Worm (Caenorhabditis elegans) whole organism, L1 larva: ENCODE results near the gene cyp-25A6.
"Not testable (repeated sequence)": the region's sequence is repeated elsewhere in the genome, so short reads cannot be mapped to it uniquely, and the experiment has no call there.

Source experiments
- C04F5.9 ChIP-seq: sonication (generic microtip); optimal IDR thresholded peaks from 2 replicates; lab custom pipeline; 2016; ENCODE audit warnings: missing genetic modification characterization, missing compliant biosample characterization
- Y116A8C.19 ChIP-seq: sonication (generic microtip); optimal IDR thresholded peaks from 2 replicates; lab custom pipeline; 2016; ENCODE audit warnings: missing compliant biosample characterization, missing genetic modification characterization, borderline replicate concordance
- ama-1 ChIP-seq: fragments of 150-350 bp; optimal IDR thresholded peaks from 2 replicates; lab custom pipeline; 2014
- blmp-1 ChIP-seq: fragments of 150-350 bp; optimal IDR thresholded peaks from 2 replicates; lab custom pipeline; 2014; ENCODE audit warnings: missing biosample characterization, missing genetic modification characterization
- ceh-82 ChIP-seq, 3 experiments: fragments of 150-350 bp in 1 of 3; sonication (generic microtip) in 2 of 3; optimal IDR thresholded peaks; 2 replicates each; lab custom pipeline; 2014 to 2017; ENCODE audit warnings: missing biosample characterization in 3 of 3, missing genetic modification characterization in 3 of 3
- ces-1 ChIP-seq: fragments of 150-350 bp; optimal IDR thresholded peaks from 2 replicates; lab custom pipeline; 2014; ENCODE audit warnings: missing biosample characterization, missing genetic modification reagents, missing genetic modification characterization
- dpl-1 ChIP-seq, 3 experiments: fragments of 150-350 bp in 2 of 3; sonication (generic microtip) in 1 of 3; optimal IDR thresholded peaks; 2 replicates each; lab custom pipeline; 2014 to 2017; ENCODE audit warnings: missing biosample characterization in 3 of 3, missing genetic modification characterization in 3 of 3, missing genetic modification reagents in 3 of 3
- egl-13 ChIP-seq: sonication (generic microtip); optimal IDR thresholded peaks from 2 replicates; lab custom pipeline; 2016; ENCODE audit warnings: missing genotype, missing genetic modification reagents, missing genetic modification characterization, missing compliant biosample characterization
- elt-2 ChIP-seq: sonication (generic microtip); optimal IDR thresholded peaks from 2 replicates; lab custom pipeline; 2016; ENCODE audit warnings: missing genetic modification characterization, mild to moderate bottlenecking, inconsistent platforms, missing compliant biosample characterization, missing genetic modification reagents
- fkh-4 ChIP-seq: sonication (generic microtip); optimal IDR thresholded peaks from 2 replicates; lab custom pipeline; 2016; ENCODE audit warnings: missing compliant biosample characterization, missing genetic modification characterization, borderline replicate concordance
- fkh-8 ChIP-seq: sonication (generic microtip); optimal IDR thresholded peaks from 2 replicates; lab custom pipeline; 2016; ENCODE audit warnings: mild to moderate bottlenecking, missing genetic modification characterization, missing compliant biosample characterization
- fos-1 ChIP-seq: fragments of 150-350 bp; optimal IDR thresholded peaks from 2 replicates; lab custom pipeline; 2014; ENCODE audit warnings: missing biosample characterization, missing genetic modification characterization
- irx-1 ChIP-seq: sonication (generic microtip); optimal IDR thresholded peaks from 2 replicates; lab custom pipeline; 2016; ENCODE audit warnings: missing genetic modification characterization, missing compliant biosample characterization
- isw-1 ChIP-seq: fragments of 200-800 bp; sonication (Bioruptor generic); IDR thresholded peaks from 2 replicates; pipeline ENCODE4 v1.3.6; 2022; ENCODE audit warnings: missing genetic modification characterization, missing compliant biosample characterization
- lin-13 ChIP-seq: fragments of 150-350 bp; optimal IDR thresholded peaks from 2 replicates; lab custom pipeline; 2014; ENCODE audit warnings: missing biosample characterization, missing genetic modification reagents, missing genetic modification characterization
- lin-14 ChIP-seq: fragments of 200-800 bp; sonication (Bioruptor generic); optimal IDR thresholded peaks from 2 replicates; lab custom pipeline; 2018; ENCODE audit warnings: mild to moderate bottlenecking, missing genetic modification characterization, moderate library complexity, missing compliant biosample characterization
- lin-35 ChIP-seq, 2 experiments: fragments of 150-350 bp; optimal IDR thresholded peaks; 2 replicates each; lab custom pipeline; 2014; ENCODE audit warnings: missing biosample characterization in 2 of 2, missing genetic modification characterization in 2 of 2, missing genetic modification reagents in 2 of 2
- lsy-2 ChIP-seq, 2 experiments: fragments of 150-350 bp; optimal IDR thresholded peaks; 2 replicates each; lab custom pipeline; 2014; ENCODE audit warnings: missing biosample characterization in 2 of 2, missing genetic modification characterization in 2 of 2
- mdl-1 ChIP-seq, 2 experiments: fragments of 150-350 bp; optimal IDR thresholded peaks; 2 replicates each; lab custom pipeline; 2014 to 2017; ENCODE audit warnings: missing biosample characterization in 2 of 2, missing genetic modification characterization in 2 of 2, inconsistent platforms in 1 of 2
- mep-1 ChIP-seq: fragments of 150-350 bp; optimal IDR thresholded peaks from 2 replicates; lab custom pipeline; 2014; ENCODE audit warnings: missing biosample characterization, missing genetic modification characterization
- nhr-20 ChIP-seq: sonication (generic microtip); optimal IDR thresholded peaks from 2 replicates; lab custom pipeline; 2016; ENCODE audit warnings: mild to moderate bottlenecking, missing genetic modification characterization, missing compliant biosample characterization
- nhr-237 ChIP-seq: fragments of 150-350 bp; optimal IDR thresholded peaks from 2 replicates; lab custom pipeline; 2014; ENCODE audit warnings: missing biosample characterization, missing genetic modification characterization
- nhr-28 ChIP-seq: fragments of 150-350 bp; optimal IDR thresholded peaks from 2 replicates; lab custom pipeline; 2014; ENCODE audit warnings: missing biosample characterization, missing genetic modification characterization
- nhr-71 ChIP-seq: sonication (generic microtip); optimal IDR thresholded peaks from 2 replicates; lab custom pipeline; 2016; ENCODE audit warnings: mild to moderate bottlenecking, missing genetic modification characterization, moderate library complexity, missing compliant biosample characterization
- nhr-90 ChIP-seq: sonication (generic microtip); optimal IDR thresholded peaks from 2 replicates; lab custom pipeline; 2016; ENCODE audit warnings: mild to moderate bottlenecking, missing genetic modification characterization, missing compliant biosample characterization; ENCODE audit not compliant: poor library complexity
- rnt-1 ChIP-seq: sonication (generic microtip); optimal IDR thresholded peaks from 2 replicates; lab custom pipeline; 2016; ENCODE audit warnings: mild to moderate bottlenecking, missing genetic modification characterization, moderate library complexity, missing compliant biosample characterization
- skn-1 ChIP-seq: fragments of 150-350 bp; optimal IDR thresholded peaks from 2 replicates; lab custom pipeline; 2014; ENCODE audit warnings: missing biosample characterization, missing genetic modification characterization
- snpc-4 ChIP-seq: fragments of 150-350 bp; optimal IDR thresholded peaks from 2 replicates; lab custom pipeline; 2014; ENCODE audit warnings: missing biosample characterization, missing genetic modification characterization
- snu-23 ChIP-seq: sonication (generic microtip); optimal IDR thresholded peaks from 2 replicates; lab custom pipeline; 2016; ENCODE audit warnings: missing genetic modification characterization, missing compliant biosample characterization
- sup-37 ChIP-seq: fragments of 200-800 bp; sonication (Bioruptor generic); optimal IDR thresholded peaks from 2 replicates; lab custom pipeline; 2018; ENCODE audit warnings: mild to moderate bottlenecking, missing genetic modification characterization, missing compliant biosample characterization
- swsn-7 ChIP-seq: sonication (generic microtip); optimal IDR thresholded peaks from 2 replicates; lab custom pipeline; 2016; ENCODE audit warnings: missing genetic modification characterization, missing compliant biosample characterization
- unc-30 ChIP-seq: sonication (generic microtip); optimal IDR thresholded peaks from 2 replicates; lab custom pipeline; 2017; ENCODE audit warnings: missing biosample characterization, missing genetic modification characterization
- unc-86 ChIP-seq: sonication (generic microtip); optimal IDR thresholded peaks from 2 replicates; lab custom pipeline; 2016; ENCODE audit warnings: missing genetic modification characterization, missing compliant biosample characterization
- vab-15 ChIP-seq: sonication (generic microtip); optimal IDR thresholded peaks from 2 replicates; lab custom pipeline; 2017; ENCODE audit warnings: missing genotype, mild to moderate bottlenecking, missing genetic modification characterization, missing compliant biosample characterization
- xbp-1 ChIP-seq: sonication (generic microtip); optimal IDR thresholded peaks from 2 replicates; lab custom pipeline; 2016; ENCODE audit warnings: missing genetic modification characterization, missing compliant biosample characterization

Gene cyp-25A6

DNA sequence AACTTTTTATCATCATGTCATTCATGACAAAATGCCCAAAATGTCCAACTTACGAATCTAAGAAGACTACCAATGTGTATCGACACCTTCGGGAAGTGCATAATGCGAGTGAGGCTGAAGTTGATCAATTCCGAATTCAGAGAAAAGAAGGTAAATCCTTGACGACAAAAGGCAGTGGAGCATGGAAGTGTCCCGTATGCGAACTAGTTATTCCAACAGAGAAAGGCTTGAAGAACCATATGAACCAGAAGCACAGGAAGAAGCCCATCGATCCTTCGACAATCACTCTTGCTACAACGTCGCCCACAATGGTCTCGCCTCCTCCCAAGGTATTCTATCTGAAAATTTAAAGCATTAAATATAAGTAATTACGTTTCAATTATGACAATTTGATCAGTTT lies 11.2 kb upstream of the cyp-25A6 start, which contains the start of gene K08D10.11:
K08D10.11 (minus strand) TSS at position 101 of the 400 bp plus-strand sequence.
- not testable (repeated sequence) for TF ChIP-seq blmp-1 (tag; lab: Kevin White, UChicago); nhr-90 (tag; lab: Kevin White, UChicago); isw-1

DNA sequence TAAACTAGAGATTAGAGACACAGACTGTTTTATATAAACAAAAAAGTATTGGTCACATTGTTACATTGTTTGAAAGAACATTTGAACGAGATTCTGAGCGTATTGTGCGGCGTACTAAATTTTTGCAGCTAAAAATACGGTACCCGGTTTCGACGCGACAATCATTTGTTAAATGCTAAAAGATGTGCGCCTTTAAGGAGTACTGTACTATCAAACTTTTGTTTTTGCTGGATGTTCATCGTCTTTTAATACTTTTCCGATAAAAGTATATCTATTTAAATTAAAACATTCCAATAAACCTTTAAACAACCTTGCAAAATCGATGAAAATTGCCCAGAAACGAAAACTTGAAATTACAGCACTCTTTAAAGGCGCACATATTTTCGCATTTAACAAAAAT lies 538 bp upstream of the cyp-25A6 start, which contains the start of gene K06B9.6:
K06B9.6 (minus strand) TSS at position 101 of the 400 bp plus-strand sequence.
- TF ChIP-seq mdl-1 (tag; optimal IDR thresholded peaks at IDR 0.05; lab: Kevin White, UChicago); nhr-28 (tag; lab: Kevin White, UChicago); isw-1: not testable (repeated sequence)

ce11 chrIV:4204275-4204674 lies 7.0 kb downstream of the cyp-25A6 start, which contains the start of gene pax-2:
TSS of gene pax-2 (minus strand) at chrIV:4204375.
- TF ChIP-seq C04F5.9 (tag; lab: Kevin White, UChicago) (no peak), fkh-8 (tag; lab: Kevin White, UChicago) (peak; percentile 21)

DNA sequence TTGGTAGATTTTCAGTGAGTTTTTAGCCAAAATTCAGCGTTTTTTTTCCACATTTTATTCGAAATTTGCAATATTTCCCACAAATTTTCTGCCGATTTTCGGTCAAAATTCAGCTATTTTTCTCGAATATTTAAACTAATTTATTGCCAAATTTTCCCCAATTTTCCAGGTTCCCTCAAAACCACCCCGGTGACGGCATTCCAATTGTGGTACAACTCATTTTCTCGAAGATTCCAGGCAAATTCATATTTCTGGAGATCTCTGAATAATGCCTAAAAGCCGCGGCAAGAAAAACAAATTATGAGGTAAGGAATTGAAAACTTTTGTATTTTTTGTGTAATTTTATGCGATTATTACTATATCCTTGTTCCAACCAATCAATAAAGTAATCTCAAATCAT lies 9.8 kb downstream of the cyp-25A6 start, which contains the start of gene osgn-1:
osgn-1 (plus strand) TSS at position 301 of the 400 bp plus-strand sequence.
- TF ChIP-seq dpl-1 (GFP tag; optimal IDR thresholded peaks at IDR 0.05; lab: Kevin White, UChicago) (no peak), C04F5.9 (tag; lab: Kevin White, UChicago) (no peak), fkh-4 (no peak), nhr-28 (tag; lab: Kevin White, UChicago) (no peak), lsy-2 (tag; optimal IDR thresholded peaks at IDR 0.05; lab: Kevin White, UChicago) (no peak), vab-15 (tag; lab: Kevin White, UChicago) (no peak), Y116A8C.19 (no peak), irx-1 (tag; lab: Kevin White, UChicago) (no peak), unc-30 (tag; lab: Kevin White, UChicago) (no peak), snu-23 (no peak), unc-86 (no peak), egl-13 (tag; lab: Kevin White, UChicago) (no peak), rnt-1 (tag; lab: Kevin White, UChicago) (no peak), ces-1 (GFP tag; lab: Kevin White, UChicago) (no peak), fos-1 (tag; lab: Kevin White, UChicago) (no peak), sup-37 (no peak)

DNA sequence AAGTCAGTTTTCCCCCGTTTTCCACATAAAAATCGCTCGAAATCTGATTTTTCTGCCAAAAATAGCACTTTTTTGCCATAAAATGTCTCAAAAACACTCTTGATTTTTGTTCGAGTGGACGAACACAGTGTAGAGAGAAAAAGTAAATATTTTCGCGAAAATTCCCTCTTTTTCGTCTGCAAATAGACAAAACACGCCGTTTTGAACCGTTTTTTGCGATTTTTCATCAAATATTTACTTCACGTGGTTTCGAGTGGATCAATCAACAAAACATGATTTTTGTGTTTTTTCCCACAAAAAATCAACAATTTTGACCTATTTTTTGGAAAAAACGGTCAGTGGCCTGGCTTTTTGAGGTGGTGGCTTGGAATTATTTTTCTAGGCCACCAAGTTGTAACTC lies 11.8 kb downstream of the cyp-25A6 start:
- TF ChIP-seq unc-30 (tag; lab: Kevin White, UChicago) (no peak), skn-1 (tag; lab: Kevin White, UChicago) (peak; percentile 16)
- TF ChIP-seq, all 84 proteins: peak for 1

DNA sequence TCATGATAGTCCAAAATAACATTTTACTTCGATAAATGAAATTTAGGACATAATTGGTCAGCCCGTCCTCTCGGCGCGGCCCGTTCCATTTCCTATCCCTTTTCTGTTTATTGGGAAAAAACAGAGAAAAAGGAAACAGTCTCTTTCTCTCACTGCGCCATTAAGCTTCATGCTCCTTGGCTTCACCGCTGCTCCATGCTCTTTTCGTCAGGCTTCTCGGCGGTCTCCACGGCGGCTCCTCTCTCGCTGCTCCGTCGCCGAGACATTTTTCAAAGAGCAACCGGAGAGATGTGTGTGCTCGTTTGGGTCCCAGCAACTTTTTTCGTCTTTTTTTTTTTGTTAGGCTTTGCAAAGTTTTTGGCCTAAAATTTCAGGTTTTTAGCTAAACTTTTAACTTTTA lies 13.6 kb downstream of the cyp-25A6 start:
- TF ChIP-seq ceh-82 (tag; optimal IDR thresholded peaks at IDR 0.05; lab: Kevin White, UChicago) (peak in 1 of 3 experiments; percentile 7), lin-14 (GFP tag; lab: Kevin White, UChicago) (peak; percentile 60), nhr-71 (tag; lab: Kevin White, UChicago) (peak; percentile 4), xbp-1 (tag; lab: Kevin White, UChicago) (no peak), fkh-8 (tag; lab: Kevin White, UChicago) (peak; percentile 25), skn-1 (tag; lab: Kevin White, UChicago) (peak; percentile 13)

ce11 chrIV:4212733-4213132 lies 15.5 kb downstream of the cyp-25A6 start:
- TF ChIP-seq elt-2 (tag; lab: Kevin White, UChicago), result peak; percentile 68
- peak; percentile 11 for TF ChIP-seq nhr-20 (tag; lab: Kevin White, UChicago)
- no peak for TF ChIP-seq ama-1 (lab: Kevin White, UChicago)
- TF ChIP-seq swsn-7, result no peak
- TF ChIP-seq nhr-237 (tag; lab: Kevin White, UChicago), result no peak
- TF ChIP-seq snpc-4, result no peak
- TF ChIP-seq lin-13 (GFP tag; lab: Kevin White, UChicago), result no peak
- no peak for TF ChIP-seq unc-86
- TF ChIP-seq mep-1 (tag; lab: Kevin White, UChicago), result no peak
- peak in 1 of 2 experiments; percentile 12 for TF ChIP-seq lin-35 (GFP tag; optimal IDR thresholded peaks at IDR 0.05; lab: Kevin White, UChicago)
- peak; percentile 10 for TF ChIP-seq nhr-71 (tag; lab: Kevin White, UChicago)
